Worm (Caenorhabditis elegans) whole organism, mixed stage, embryonic: ENCODE measurements around the gene Y48E1B.17.

Source experiments
- elt-1 ChIP-seq: sonication (generic microtip); optimal IDR thresholded peaks from 2 replicates; lab custom pipeline; 2017; ENCODE audit warnings: missing genetic modification characterization, mild to moderate bottlenecking, missing compliant biosample characterization, antibody characterized with exemption, moderate library complexity, borderline replicate concordance; ENCODE audit not compliant: insufficient read depth
- elt-3 ChIP-seq: fragments of 150-350 bp; optimal IDR thresholded peaks from 2 replicates; lab custom pipeline; 2014; ENCODE audit warnings: missing biosample characterization, missing genetic modification characterization
- snpc-4 ChIP-seq: fragments of 150-350 bp; optimal IDR thresholded peaks from 2 replicates; lab custom pipeline; 2014; ENCODE audit warnings: missing biosample characterization, missing genetic modification characterization
- unc-62 ChIP-seq: fragments of 150-350 bp; optimal IDR thresholded peaks from 2 replicates; lab custom pipeline; 2014; ENCODE audit warnings: missing biosample characterization, missing genetic modification reagents, missing genetic modification characterization

- TF ChIP-seq unc-62 (GFP tag; lab: Kevin White, UChicago) (no peak), snpc-4 (tag; lab: Kevin White, UChicago) (no peak), elt-3 (tag; lab: Kevin White, UChicago) (no peak), elt-1 (tag; lab: Kevin White, UChicago) (no peak)
Observed at ce11 chrII:13501575-13501974, 39.3 kb downstream of the Y48E1B.17 start, which contains the start of gene F45H10.5.
